Worm (Caenorhabditis elegans) whole organism, young adult: ENCODE measurements around the gene K08F8.7.
A peak's percentile ranks its signal among the peaks of the same experiment; 100 is the strongest.

ENCODE experiments used
- B0035.1 ChIP-seq: sonication (generic microtip); optimal IDR thresholded peaks from 2 replicates; lab custom pipeline; 2016; ENCODE audit warnings: missing genetic modification characterization, mild to moderate bottlenecking, missing compliant biosample characterization, missing genotype, missing genetic modification reagents
- C06A6.2 ChIP-seq: fragments of 200-800 bp; sonication (Bioruptor generic); conservative IDR thresholded peaks from 2 replicates; pipeline ENCODE4 v1.3.6; 2022; ENCODE audit warnings: missing genetic modification characterization, missing compliant biosample characterization
- F55B11.4 ChIP-seq: sonication (generic microtip); optimal IDR thresholded peaks from 2 replicates; lab custom pipeline; 2016; ENCODE audit warnings: missing compliant biosample characterization, missing genetic modification characterization, borderline replicate concordance; ENCODE audit not compliant: insufficient read depth
- K11D2.4 ChIP-seq: fragments of 200-800 bp; sonication (Bioruptor generic); IDR thresholded peaks from 2 replicates; pipeline ENCODE4 v1.3.6; 2022; ENCODE audit warnings: missing genetic modification reagents, missing genetic modification characterization, missing compliant biosample characterization
- Y53F4B.3 ChIP-seq: fragments of 200-800 bp; sonication (Bioruptor generic); IDR thresholded peaks from 2 replicates; pipeline ENCODE4 v1.3.6; 2022; ENCODE audit warnings: missing genetic modification reagents, missing genetic modification characterization, missing compliant biosample characterization
- Y67H2A.10 ChIP-seq: fragments of 200-800 bp; sonication (Bioruptor generic); conservative IDR thresholded peaks from 2 replicates; pipeline ENCODE4 v1.3.6; 2022; ENCODE audit warnings: missing genetic modification reagents, missing genetic modification characterization, missing compliant biosample characterization
- Y95B8A.8 ChIP-seq: fragments of 200-800 bp; sonication (Bioruptor generic); IDR thresholded peaks from 2 replicates; pipeline ENCODE4 v1.3.6; 2022; ENCODE audit warnings: missing genetic modification reagents, missing genetic modification characterization, missing compliant biosample characterization
- ama-1 ChIP-seq, 3 experiments: fragments of 150-350 bp in 1 of 3; sonication (generic microtip) in 2 of 3; optimal IDR thresholded peaks; 2 replicates each; lab custom pipeline; 2014 to 2018; ENCODE audit warnings: missing biosample characterization in 2 of 3, missing genetic modification characterization in 2 of 3, missing genetic modification reagents in 2 of 3
- aptf-3 ChIP-seq: fragments of 200-800 bp; sonication (Bioruptor generic); IDR thresholded peaks from 2 replicates; pipeline ENCODE4 v1.3.6; 2022; ENCODE audit warnings: missing genetic modification characterization, missing compliant biosample characterization
- attf-6 ChIP-seq: fragments of 200-800 bp; sonication (Bioruptor generic); IDR thresholded peaks from 2 replicates; pipeline ENCODE4 v1.3.6; 2022; ENCODE audit warnings: missing genetic modification reagents, missing genetic modification characterization, missing compliant biosample characterization
- bed-1 ChIP-seq: fragments of 200-800 bp; sonication (Bioruptor generic); IDR thresholded peaks from 2 replicates; pipeline ENCODE4 v1.3.6; 2022; ENCODE audit warnings: missing genetic modification reagents, missing genetic modification characterization, missing compliant biosample characterization
- bed-2 ChIP-seq: fragments of 200-800 bp; sonication (Bioruptor generic); IDR thresholded peaks from 2 replicates; pipeline ENCODE4 v1.3.6; 2022; ENCODE audit warnings: missing genetic modification reagents, missing genetic modification characterization, missing compliant biosample characterization
- ccch-3 ChIP-seq: fragments of 200-800 bp; sonication (Bioruptor generic); optimal IDR thresholded peaks from 2 replicates; lab custom pipeline; 2018; ENCODE audit warnings: mild to moderate bottlenecking, missing genetic modification characterization, missing compliant biosample characterization
- cebp-1 ChIP-seq, 2 experiments: fragments of 200-800 bp in 1 of 2; sonication (Bioruptor generic) in 1 of 2; sonication (generic microtip) in 1 of 2; IDR thresholded peaks in 1 of 2; optimal IDR thresholded peaks in 1 of 2; 2 replicates each; pipeline versions ENCODE4 v1.3.6 to Lab custom; 2017 to 2022; ENCODE audit warnings: missing compliant biosample characterization in 2 of 2, missing genetic modification characterization in 2 of 2, mild to moderate bottlenecking in 1 of 2, missing genetic modification reagents in 1 of 2, moderate library complexity in 1 of 2
- ceh-79 ChIP-seq: sonication (generic microtip); optimal IDR thresholded peaks from 2 replicates; lab custom pipeline; 2017; ENCODE audit warnings: mild to moderate bottlenecking, missing genetic modification characterization, missing compliant biosample characterization
- die-1 ChIP-seq: sonication (generic microtip); optimal IDR thresholded peaks from 2 replicates; lab custom pipeline; 2016; ENCODE audit warnings: missing genotype, mild to moderate bottlenecking, missing genetic modification characterization, missing compliant biosample characterization
- dox-1 ChIP-seq: fragments of 200-800 bp; sonication (Bioruptor generic); IDR thresholded peaks from 2 replicates; pipeline ENCODE4 v1.3.6; 2022; ENCODE audit warnings: missing genetic modification reagents, missing genetic modification characterization, missing compliant biosample characterization
- ets-4 ChIP-seq: fragments of 200-800 bp; sonication (Bioruptor generic); optimal IDR thresholded peaks from 2 replicates; lab custom pipeline; 2018; ENCODE audit warnings: mild to moderate bottlenecking, missing genetic modification characterization, missing compliant biosample characterization
- fkh-3 ChIP-seq: sonication (generic microtip); optimal IDR thresholded peaks from 2 replicates; lab custom pipeline; 2016; ENCODE audit warnings: mild to moderate bottlenecking, missing genetic modification characterization, missing compliant biosample characterization
- gei-17 ChIP-seq: fragments of 200-800 bp; sonication (Bioruptor generic); optimal IDR thresholded peaks from 2 replicates; lab custom pipeline; 2018; ENCODE audit warnings: mild to moderate bottlenecking, missing genetic modification characterization, missing compliant biosample characterization
- hmg-1.2 ChIP-seq: fragments of 200-800 bp; sonication (Bioruptor generic); IDR thresholded peaks from 2 replicates; pipeline ENCODE4 v1.3.6; 2022; ENCODE audit warnings: missing genetic modification reagents, missing genetic modification characterization, missing compliant biosample characterization
- hmg-20 ChIP-seq: fragments of 200-800 bp; sonication (Bioruptor generic); IDR thresholded peaks from 2 replicates; pipeline ENCODE4 v1.3.6; 2022; ENCODE audit warnings: missing genetic modification reagents, missing genetic modification characterization, missing compliant biosample characterization
- lin-26 ChIP-seq: fragments of 200-800 bp; sonication (Bioruptor generic); IDR thresholded peaks from 2 replicates; pipeline ENCODE4 v1.3.6; 2022; ENCODE audit warnings: missing genetic modification reagents, missing genetic modification characterization, missing compliant biosample characterization
- lin-35 ChIP-seq, 3 experiments: fragments of 150-350 bp in 2 of 3; sonication (generic microtip) in 1 of 3; optimal IDR thresholded peaks; 2 replicates each; lab custom pipeline; 2014 to 2018; ENCODE audit warnings: missing biosample characterization in 3 of 3, missing genetic modification characterization in 3 of 3, missing genetic modification reagents in 3 of 3
- lsl-1 ChIP-seq: fragments of 200-800 bp; sonication (Bioruptor generic); optimal IDR thresholded peaks from 2 replicates; lab custom pipeline; 2018; ENCODE audit warnings: mild to moderate bottlenecking, missing genetic modification characterization, moderate library complexity, missing compliant biosample characterization
- madf-6 ChIP-seq: fragments of 200-800 bp; sonication (Bioruptor generic); IDR thresholded peaks from 2 replicates; pipeline ENCODE4 v1.3.6; 2022; ENCODE audit warnings: missing genetic modification reagents, missing genetic modification characterization, missing compliant biosample characterization
- mxl-1 ChIP-seq: sonication (generic microtip); optimal IDR thresholded peaks from 2 replicates; lab custom pipeline; 2016; ENCODE audit warnings: missing genetic modification characterization, missing compliant biosample characterization
- nhr-27 ChIP-seq: fragments of 200-800 bp; sonication (Bioruptor generic); optimal IDR thresholded peaks from 2 replicates; lab custom pipeline; 2018; ENCODE audit warnings: mild to moderate bottlenecking, missing genetic modification characterization, moderate library complexity, missing compliant biosample characterization
- pbrm-1 ChIP-seq: fragments of 200-800 bp; sonication (Bioruptor generic); IDR thresholded peaks from 2 replicates; pipeline ENCODE4 v1.3.6; 2022; ENCODE audit warnings: missing genetic modification reagents, missing genetic modification characterization, missing compliant biosample characterization
- rec-8 ChIP-seq, 2 experiments: sonication (generic microtip); optimal IDR thresholded peaks; 2 replicates each; lab custom pipeline; 2016; ENCODE audit warnings: mild to moderate bottlenecking in 2 of 2, missing genetic modification characterization in 2 of 2, missing genetic modification reagents in 2 of 2, missing genotype in 2 of 2, missing biosample characterization in 1 of 2, missing compliant biosample characterization in 1 of 2, moderate library complexity in 1 of 2
- snpc-3.4 ChIP-seq: sonication (generic microtip); optimal IDR thresholded peaks from 2 replicates; lab custom pipeline; 2017; ENCODE audit warnings: missing genetic modification characterization, mild to moderate bottlenecking, missing compliant biosample characterization, antibody characterized with exemption, moderate library complexity, missing genotype, missing genetic modification reagents
- somi-1 ChIP-seq: fragments of 200-800 bp; sonication (Bioruptor generic); optimal IDR thresholded peaks from 2 replicates; lab custom pipeline; 2018; ENCODE audit warnings: mild to moderate bottlenecking, missing genetic modification characterization, missing compliant biosample characterization
- tbx-9 ChIP-seq: sonication (generic microtip); optimal IDR thresholded peaks from 2 replicates; lab custom pipeline; 2016; ENCODE audit warnings: borderline replicate concordance, missing genetic modification characterization, inconsistent platforms, missing compliant biosample characterization
- unc-62 ChIP-seq: fragments of 150-350 bp; optimal IDR thresholded peaks from 2 replicates; lab custom pipeline; 2014; ENCODE audit warnings: missing biosample characterization, missing genetic modification reagents, missing genetic modification characterization

K08F8.7 gene

DNA sequence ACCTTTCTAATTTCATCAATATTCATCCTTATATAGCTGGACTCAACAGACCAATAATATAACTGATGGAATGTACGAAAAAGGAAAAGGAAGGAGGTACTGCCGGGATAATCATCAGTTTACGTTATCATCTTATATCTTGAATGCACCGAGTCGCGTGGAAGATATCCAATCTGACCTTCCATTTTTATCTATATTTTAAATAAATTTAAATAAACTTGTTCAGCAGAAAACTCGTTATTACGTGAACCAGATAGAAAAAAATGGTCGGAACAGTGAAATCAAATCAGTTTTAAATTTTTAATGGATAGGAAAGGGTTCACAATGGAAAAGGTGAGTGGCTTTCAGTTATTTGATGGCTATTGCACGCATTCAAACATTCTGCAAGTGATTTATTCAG lies 11.7 kb upstream of the K08F8.7 start, which contains the start of gene pah-1:
Gene pah-1 (minus strand): TSS at position 101 of the 400 bp plus-strand sequence.
- TF ChIP-seq B0035.1 (tag; lab: Kevin White, UChicago), result no peak
- no peak for TF ChIP-seq die-1 (tag; lab: Kevin White, UChicago)
- no peak for TF ChIP-seq aptf-3 (GFP tag; lab: Robert Waterston, UW)
- no peak for TF ChIP-seq Y95B8A.8 (GFP tag; lab: Robert Waterston, UW)
- TF ChIP-seq fkh-3 (tag; lab: Kevin White, UChicago), result no peak
- no peak for TF ChIP-seq snpc-3.4 (tag; lab: Kevin White, UChicago)
- TF ChIP-seq lsl-1 (GFP tag; lab: Kevin White, UChicago), result no peak
- TF ChIP-seq madf-6 (GFP tag; lab: Robert Waterston, UW), result no peak
- no peak for TF ChIP-seq ccch-3 (GFP tag; lab: Kevin White, UChicago)
- TF ChIP-seq ama-1 (optimal IDR thresholded peaks at IDR 0.05; lab: Kevin White, UChicago), result no peak
- no peak for TF ChIP-seq ama-1 (GFP tag; optimal IDR thresholded peaks at IDR 0.05; lab: Kevin White, UChicago)
- TF ChIP-seq C06A6.2 (GFP tag; lab: Robert Waterston, UW), result no peak
- no peak for TF ChIP-seq tbx-9 (tag; lab: Kevin White, UChicago)
- no peak for TF ChIP-seq lin-35 (GFP tag; optimal IDR thresholded peaks at IDR 0.05; lab: Kevin White, UChicago)
- TF ChIP-seq Y67H2A.10 (GFP tag; lab: Robert Waterston, UW), result no peak
- TF ChIP-seq pbrm-1 (GFP tag; lab: Robert Waterston, UW), result no peak
- no peak for TF ChIP-seq Y53F4B.3
- TF ChIP-seq F55B11.4 (tag; lab: Kevin White, UChicago), result no peak

- no peak for TF ChIP-seq ceh-79 (tag; lab: Kevin White, UChicago)
- TF ChIP-seq nhr-27 (tag; lab: Kevin White, UChicago), result no peak
- no peak for TF ChIP-seq unc-62 (GFP tag; lab: Kevin White, UChicago)
- no peak for TF ChIP-seq bed-2 (GFP tag; lab: Robert Waterston, UW)
- no peak for TF ChIP-seq gei-17 (GFP tag; lab: Kevin White, UChicago)
- TF ChIP-seq mxl-1 (tag; lab: Kevin White, UChicago), result no peak
- no peak for TF ChIP-seq rec-8 (tag; optimal IDR thresholded peaks at IDR 0.05; lab: Kevin White, UChicago)
- no peak for TF ChIP-seq attf-6 (GFP tag; lab: Robert Waterston, UW)
- no peak for TF ChIP-seq cebp-1 (GFP tag; IDR thresholded peaks at IDR 0.05; lab: Robert Waterston, UW)
- TF ChIP-seq cebp-1 (tag; optimal IDR thresholded peaks at IDR 0.05; lab: Kevin White, UChicago), result no peak
- TF ChIP-seq bed-1 (GFP tag; lab: Robert Waterston, UW), result no peak
Measured at ce11 chrII:8766475-8766874, 11.3 kb upstream of the K08F8.7 start, which contains the start of the genes nsph-1.1 and K08F8.15. nsph-1.1 (plus strand) TSS chrII:8766775. K08F8.15 (plus strand) TSS chrII:8766809.

ce11 chrII:8765131-8765530 lies 10.0 kb upstream of the K08F8.7 start:
- TF ChIP-seq die-1 (tag; lab: Kevin White, UChicago), result peak; percentile 11
- 0 out of 2 replicates have a peak, but pooled peaks have one; percentile 37 for TF ChIP-seq K11D2.4 (GFP tag; lab: Robert Waterston, UW)
- TF ChIP-seq ama-1 (optimal IDR thresholded peaks at IDR 0.05; lab: Kevin White, UChicago), result no peak
- no peak for TF ChIP-seq ama-1 (GFP tag; optimal IDR thresholded peaks at IDR 0.05; lab: Kevin White, UChicago)
- TF ChIP-seq C06A6.2 (GFP tag; lab: Robert Waterston, UW), result 0 out of 2 replicates have a peak, but pooled peaks have one; percentile 20
- TF ChIP-seq ets-4 (GFP tag; lab: Kevin White, UChicago), result no peak
- no peak for TF ChIP-seq cebp-1 (GFP tag; IDR thresholded peaks at IDR 0.05; lab: Robert Waterston, UW)
- TF ChIP-seq cebp-1 (tag; optimal IDR thresholded peaks at IDR 0.05; lab: Kevin White, UChicago), result peak; percentile 29
- no peak for TF ChIP-seq hmg-1.2 (GFP tag; lab: Robert Waterston, UW)
- TF ChIP-seq dox-1 (GFP tag; lab: Robert Waterston, UW), result 0 out of 2 replicates have a peak, but pooled peaks have one; percentile 41
- TF ChIP-seq bed-1 (GFP tag; lab: Robert Waterston, UW), result no peak
- TF ChIP-seq lin-26, result peak; percentile 70; the same call in 1 of the 2 replicates
- no peak for TF ChIP-seq hmg-20 (GFP tag; lab: Robert Waterston, UW)
- TF ChIP-seq somi-1 (GFP tag; lab: Kevin White, UChicago), result peak; percentile 80
